Worm (Caenorhabditis elegans) whole organism, L3 larva: ENCODE measurements around the gene Y41C4A.6.

Source experiments
- R02D3.7 ChIP-seq: fragments of 150-350 bp; optimal IDR thresholded peaks from 2 replicates; lab custom pipeline; 2014; ENCODE audit warnings: missing biosample characterization, missing genetic modification characterization
- aly-2 ChIP-seq: fragments of 150-350 bp; optimal IDR thresholded peaks from 2 replicates; lab custom pipeline; 2014; ENCODE audit warnings: missing biosample characterization, missing genetic modification characterization
- ama-1 ChIP-seq: fragments of 150-350 bp; optimal IDR thresholded peaks from 2 replicates; lab custom pipeline; 2018
- ceh-28 ChIP-seq: fragments of 150-350 bp; optimal IDR thresholded peaks from 2 replicates; lab custom pipeline; 2014; ENCODE audit warnings: missing biosample characterization, missing genetic modification reagents, missing genetic modification characterization
- ceh-9 ChIP-seq: sonication (generic microtip); optimal IDR thresholded peaks from 2 replicates; lab custom pipeline; 2018; ENCODE audit warnings: missing biosample characterization, missing genetic modification characterization
- daf-12 ChIP-seq: fragments of 150-350 bp; optimal IDR thresholded peaks from 2 replicates; lab custom pipeline; 2014; ENCODE audit warnings: missing biosample characterization, missing genetic modification reagents, missing genetic modification characterization
- egl-27 ChIP-seq: sonication (generic microtip); optimal IDR thresholded peaks from 4 replicates; lab custom pipeline; 2017; ENCODE audit warnings: missing biosample characterization, missing genetic modification reagents, missing genetic modification characterization
- elt-1 ChIP-seq: fragments of 150-350 bp; optimal IDR thresholded peaks from 2 replicates; lab custom pipeline; 2014; ENCODE audit warnings: missing biosample characterization, missing genetic modification characterization
- elt-2 ChIP-seq: sonication (generic microtip); optimal IDR thresholded peaks from 2 replicates; lab custom pipeline; 2016; ENCODE audit warnings: missing genetic modification reagents, mild to moderate bottlenecking, missing genetic modification characterization, missing compliant biosample characterization
- eor-1 ChIP-seq, 2 experiments: fragments of 150-350 bp; optimal IDR thresholded peaks; 2 replicates each; lab custom pipeline; 2014 to 2018; ENCODE audit warnings: missing biosample characterization in 2 of 2, missing genetic modification characterization in 2 of 2
- fkh-2 ChIP-seq: fragments of 150-350 bp; optimal IDR thresholded peaks from 2 replicates; lab custom pipeline; 2014; ENCODE audit warnings: missing biosample characterization, missing genetic modification reagents, missing genetic modification characterization
- hmg-11 ChIP-seq: sonication (generic microtip); optimal IDR thresholded peaks from 2 replicates; lab custom pipeline; 2016; ENCODE audit warnings: missing genetic modification characterization, missing compliant biosample characterization
- jun-1 ChIP-seq: fragments of 150-350 bp; optimal IDR thresholded peaks from 2 replicates; lab custom pipeline; 2014; ENCODE audit warnings: missing biosample characterization, missing genetic modification reagents, missing genetic modification characterization
- lin-39 ChIP-seq: fragments of 150-350 bp; optimal IDR thresholded peaks from 2 replicates; lab custom pipeline; 2018; ENCODE audit warnings: missing biosample characterization, missing genetic modification reagents, missing genetic modification characterization
- lsy-12 ChIP-seq: sonication (generic microtip); optimal IDR thresholded peaks from 2 replicates; lab custom pipeline; 2016; ENCODE audit warnings: mild to moderate bottlenecking, missing genetic modification characterization, missing compliant biosample characterization
- mdl-1 ChIP-seq: fragments of 150-350 bp; optimal IDR thresholded peaks from 2 replicates; lab custom pipeline; 2014; ENCODE audit warnings: missing biosample characterization, missing genetic modification characterization
- mml-1 ChIP-seq: fragments of 150-350 bp; sonication (generic microtip); optimal IDR thresholded peaks from 3 replicates; lab custom pipeline; 2014; ENCODE audit warnings: missing biosample characterization, missing genetic modification characterization
- nfya-1 ChIP-seq: sonication (generic microtip); optimal IDR thresholded peaks from 2 replicates; lab custom pipeline; 2017; ENCODE audit warnings: missing genetic modification characterization, mild to moderate bottlenecking, missing compliant biosample characterization, antibody characterized with exemption, moderate library complexity; ENCODE audit not compliant: insufficient read depth
- nhr-11 ChIP-seq: fragments of 150-350 bp; optimal IDR thresholded peaks from 2 replicates; lab custom pipeline; 2014; ENCODE audit warnings: missing biosample characterization, missing genetic modification characterization
- nhr-12 ChIP-seq: fragments of 150-350 bp; optimal IDR thresholded peaks from 2 replicates; lab custom pipeline; 2014; ENCODE audit warnings: missing biosample characterization, missing genetic modification characterization
- nhr-23 ChIP-seq: fragments of 150-350 bp; optimal IDR thresholded peaks from 2 replicates; lab custom pipeline; 2014; ENCODE audit warnings: missing biosample characterization, missing genetic modification reagents, missing genetic modification characterization
- nhr-237 ChIP-seq: fragments of 150-350 bp; optimal IDR thresholded peaks from 2 replicates; lab custom pipeline; 2014; ENCODE audit warnings: missing biosample characterization, missing genetic modification characterization
- nhr-43 ChIP-seq: sonication (generic microtip); optimal IDR thresholded peaks from 2 replicates; lab custom pipeline; 2016; ENCODE audit warnings: mild to moderate bottlenecking, missing genetic modification characterization, missing compliant biosample characterization; ENCODE audit not compliant: poor library complexity, severe bottlenecking
- nhr-77 ChIP-seq: fragments of 150-350 bp; optimal IDR thresholded peaks from 2 replicates; lab custom pipeline; 2014; ENCODE audit warnings: missing biosample characterization, missing genetic modification characterization
- pha-4 ChIP-seq: fragments of 150-350 bp; optimal IDR thresholded peaks from 2 replicates; lab custom pipeline; 2014; ENCODE audit warnings: missing biosample characterization, missing genetic modification reagents, missing genetic modification characterization
- pqm-1 ChIP-seq: fragments of 150-350 bp; optimal IDR thresholded peaks from 2 replicates; lab custom pipeline; 2017; ENCODE audit warnings: missing biosample characterization, missing genetic modification characterization, inconsistent platforms
- sea-2 ChIP-seq: fragments of 150-350 bp; sonication (generic microtip); optimal IDR thresholded peaks from 4 replicates; lab custom pipeline; 2014; ENCODE audit warnings: missing biosample characterization, missing genetic modification reagents, missing genetic modification characterization
- skn-1 ChIP-seq: fragments of 150-350 bp; optimal IDR thresholded peaks from 2 replicates; lab custom pipeline; 2014; ENCODE audit warnings: missing biosample characterization, missing genetic modification characterization
- tbx-2 ChIP-seq: sonication (generic microtip); optimal IDR thresholded peaks from 2 replicates; lab custom pipeline; 2016; ENCODE audit warnings: mild to moderate bottlenecking, missing genetic modification characterization, missing compliant biosample characterization
- unc-39 ChIP-seq: sonication (generic microtip); optimal IDR thresholded peaks from 4 replicates; lab custom pipeline; 2017; ENCODE audit warnings: missing biosample characterization, missing genetic modification characterization
- zag-1 ChIP-seq: fragments of 150-350 bp; optimal IDR thresholded peaks from 2 replicates; lab custom pipeline; 2014; ENCODE audit warnings: missing biosample characterization, missing genetic modification characterization
- ztf-4 ChIP-seq: fragments of 150-350 bp; optimal IDR thresholded peaks from 2 replicates; lab custom pipeline; 2014; ENCODE audit warnings: missing biosample characterization, missing genetic modification characterization

The Y41C4A.6 gene

DNA sequence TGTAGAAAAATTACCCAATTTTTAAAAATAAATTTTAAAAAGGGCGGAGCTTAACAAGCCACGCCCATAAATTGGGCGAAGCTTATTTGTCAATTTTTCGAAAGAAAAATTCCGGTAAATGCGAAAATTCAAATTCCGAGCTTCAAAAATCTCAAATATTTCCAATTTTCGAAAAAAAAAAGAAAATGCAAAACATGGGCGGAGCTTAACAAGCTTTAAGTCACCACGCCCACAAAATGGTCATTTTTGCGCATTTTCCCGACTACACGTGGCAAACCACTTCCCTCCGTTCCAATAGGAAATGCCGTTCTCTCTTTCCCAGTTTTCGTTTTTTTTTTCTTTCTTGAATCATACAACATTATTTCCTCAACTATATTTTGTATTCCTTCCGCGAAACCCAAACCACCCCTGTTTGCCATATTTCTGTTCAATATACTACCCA lies 1.8 kb upstream of the Y41C4A.6 start:
- TF ChIP-seq aly-2 (tag; lab: Kevin White, UChicago) (peak; percentile 63), fkh-2 (tag; lab: Kevin White, UChicago) (no peak), egl-27 (tag; lab: Kevin White, UChicago) (no peak), nhr-43 (peak; percentile 12), nhr-77 (tag; lab: Kevin White, UChicago) (peak; percentile 51), ama-1 (lab: Kevin White, UChicago) (peak; percentile 45), elt-2 (tag; lab: Kevin White, UChicago) (peak; percentile 32), pqm-1 (no peak)

DNA sequence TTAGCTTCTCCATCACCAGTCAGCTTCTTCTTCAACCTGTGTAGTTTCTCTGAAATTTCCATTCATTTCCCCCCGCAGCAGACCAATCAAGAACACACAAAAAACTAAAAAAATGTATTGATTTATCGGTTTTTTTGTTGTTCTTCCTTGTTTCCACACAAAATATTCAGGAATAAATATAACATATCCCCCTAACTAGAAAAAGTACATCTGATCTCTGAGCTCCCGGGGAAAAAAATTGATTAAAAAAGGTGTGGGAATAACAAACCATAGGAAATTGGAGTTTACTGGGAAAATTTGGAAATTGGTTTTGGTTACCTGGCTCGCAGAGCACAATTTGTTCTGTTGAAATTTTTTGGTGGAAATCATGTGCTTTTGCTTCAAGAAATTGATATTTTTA lies 1.4 kb upstream of the Y41C4A.6 start, which contains the start of gene Y41C4A.22:
TSS of gene Y41C4A.22 (plus strand) at position 301 of the 400 bp plus-strand sequence.
- TF ChIP-seq unc-39 (tag; lab: Kevin White, UChicago) (no peak), jun-1 (tag; lab: Kevin White, UChicago) (no peak), sea-2 (GFP tag; lab: Kevin White, UChicago) (no peak), nfya-1 (no peak), pqm-1 (no peak), tbx-2 (tag; lab: Kevin White, UChicago) (no peak), zag-1 (tag; lab: Kevin White, UChicago) (no peak), nhr-23 (tag; lab: Kevin White, UChicago) (no peak)

DNA sequence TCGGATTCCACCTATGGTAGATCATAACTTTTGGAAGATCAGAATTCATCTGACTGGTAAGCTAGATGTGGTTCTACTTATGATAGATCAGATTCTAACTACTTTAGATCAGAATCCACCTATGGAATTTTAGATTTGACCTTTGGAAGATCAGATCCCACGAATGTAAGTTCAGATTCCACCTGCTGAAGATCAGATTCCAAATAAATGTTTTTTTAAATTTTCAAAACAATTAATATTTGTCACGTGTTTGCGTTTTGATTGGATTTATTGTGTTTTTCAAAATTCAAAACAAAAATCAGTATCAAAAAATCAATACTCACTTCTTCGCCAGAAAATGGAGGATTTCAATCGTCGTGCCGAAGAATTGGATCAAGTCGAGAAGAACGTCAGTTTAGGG lies 2.2 kb downstream of the Y41C4A.6 start, which contains the start of gene Y41C4A.7:
TSS of gene Y41C4A.7 (plus strand) at position 301 of the 400 bp plus-strand sequence.
- no peak for TF ChIP-seq nhr-11 (tag; lab: Kevin White, UChicago)

DNA sequence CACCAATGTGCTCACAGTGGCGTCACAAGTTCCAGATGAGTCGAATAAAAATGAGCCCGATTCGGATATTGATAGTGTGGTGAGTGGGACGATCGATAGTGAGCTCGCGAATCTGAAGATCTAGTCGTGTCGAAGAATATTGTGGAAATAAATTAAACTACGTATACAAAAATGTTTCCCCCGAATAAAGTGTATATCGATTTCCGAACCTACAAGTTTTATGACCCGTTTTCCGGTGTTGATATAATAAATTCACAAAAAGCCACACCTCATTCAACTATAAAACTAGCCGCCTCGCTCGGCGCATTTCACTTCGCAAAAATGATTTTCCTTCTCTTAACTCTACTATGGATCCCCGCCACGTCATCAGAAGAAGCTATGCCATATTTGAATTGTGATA lies 3.6 kb downstream of the Y41C4A.6 start, which contains the start of gene pqn-84:
TSS of gene pqn-84 (plus strand) at position 301 of the 400 bp plus-strand sequence.
- no peak for TF ChIP-seq lin-39
- no peak for TF ChIP-seq ztf-4
- no peak for TF ChIP-seq ceh-9 (tag; lab: Kevin White, UChicago)

DNA sequence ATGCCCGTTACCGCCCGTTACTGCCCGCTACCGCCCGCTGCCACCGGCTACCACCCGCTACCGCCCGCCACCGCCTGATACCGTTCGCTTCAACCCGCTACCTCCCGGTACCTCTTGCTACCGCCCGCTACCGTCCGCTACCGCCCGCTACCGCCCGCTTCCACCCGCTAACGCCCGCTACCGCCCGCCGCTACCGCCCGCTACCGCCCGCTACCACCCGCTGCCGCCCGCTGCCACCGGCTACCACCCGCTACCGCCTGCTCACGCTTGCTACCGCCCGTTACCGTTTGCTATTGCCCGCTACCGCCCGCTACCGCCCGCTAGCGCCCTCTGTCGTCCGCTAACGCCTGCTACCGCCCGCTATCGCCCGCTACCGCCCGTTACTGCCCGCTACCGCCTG lies 5.5 kb downstream of the Y41C4A.6 start:
- TF ChIP-seq daf-12, result no peak
- TF ChIP-seq ztf-4, result no peak
- no peak for TF ChIP-seq ama-1 (lab: Kevin White, UChicago)
- no peak for TF ChIP-seq eor-1 (tag; optimal IDR thresholded peaks at IDR 0.05; lab: Kevin White, UChicago)
- no peak for TF ChIP-seq pha-4
- no peak for TF ChIP-seq lin-39
- no peak for TF ChIP-seq pqm-1
- no peak for TF ChIP-seq mml-1
- no peak for TF ChIP-seq nhr-237 (tag; lab: Kevin White, UChicago)
- TF ChIP-seq skn-1 (tag; lab: Kevin White, UChicago), result no peak
- TF ChIP-seq nhr-43, result no peak
- no peak for TF ChIP-seq aly-2 (tag; lab: Kevin White, UChicago)
- no peak for TF ChIP-seq nhr-77 (tag; lab: Kevin White, UChicago)
- no peak for TF ChIP-seq lsy-12 (tag; lab: Kevin White, UChicago)

DNA sequence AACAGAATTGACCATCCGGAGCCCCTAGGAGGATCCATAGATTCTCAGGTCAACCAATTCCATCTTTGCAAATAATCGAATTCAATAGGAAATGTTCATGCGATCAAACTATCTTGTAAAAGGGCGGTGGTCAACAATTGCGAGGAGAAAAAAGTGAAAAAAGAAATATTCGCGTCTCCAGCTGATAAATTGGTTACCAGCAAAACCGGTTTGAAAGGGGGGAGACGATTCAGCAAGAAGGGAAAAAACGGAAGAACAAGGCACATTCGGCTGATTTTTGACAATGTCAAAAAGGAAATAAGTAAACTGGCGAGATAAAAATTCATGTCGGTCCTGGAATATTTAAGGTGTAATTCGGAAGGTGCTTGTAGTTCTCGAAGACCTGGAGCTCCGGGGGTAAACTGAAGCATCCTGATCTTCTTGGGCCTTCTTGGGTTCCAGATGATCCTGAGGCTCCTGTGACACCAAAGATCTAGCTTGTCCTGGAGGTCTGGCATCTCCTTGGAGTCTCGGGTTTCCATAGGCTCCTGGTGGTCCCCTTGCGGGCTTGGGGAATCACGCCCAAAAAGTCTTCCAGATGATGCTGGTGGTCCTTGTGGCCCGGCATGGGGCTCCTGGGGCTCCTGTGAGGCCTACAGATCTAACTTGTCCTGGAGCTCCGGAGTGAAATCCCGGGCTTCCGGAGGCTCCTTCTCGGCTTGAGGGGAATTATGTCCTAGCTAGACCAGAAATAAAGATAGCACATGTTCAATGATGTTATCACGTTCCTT lies 6.8 kb downstream of the Y41C4A.6 start:
- no peak for TF ChIP-seq R02D3.7 (tag; lab: Kevin White, UChicago)
- TF ChIP-seq jun-1 (tag; lab: Kevin White, UChicago), result no peak
- TF ChIP-seq unc-39 (tag; lab: Kevin White, UChicago), result no peak
- no peak for TF ChIP-seq nhr-12
- TF ChIP-seq nhr-237 (tag; lab: Kevin White, UChicago), result no peak
- no peak for TF ChIP-seq daf-12
- no peak for TF ChIP-seq skn-1 (tag; lab: Kevin White, UChicago)
- no peak for TF ChIP-seq ceh-28 (tag; lab: Kevin White, UChicago)
- TF ChIP-seq zag-1 (tag; lab: Kevin White, UChicago), result no peak
- no peak for TF ChIP-seq hmg-11 (tag; lab: Kevin White, UChicago)
- TF ChIP-seq nhr-77 (tag; lab: Kevin White, UChicago), result no peak
- no peak for TF ChIP-seq tbx-2 (tag; lab: Kevin White, UChicago)
- TF ChIP-seq elt-2 (tag; lab: Kevin White, UChicago), result no peak
- no peak for TF ChIP-seq nhr-43
- TF ChIP-seq mdl-1 (tag; lab: Kevin White, UChicago), result no peak
- no peak for TF ChIP-seq elt-1 (tag; lab: Kevin White, UChicago)
